Fruit fly (Drosophila melanogaster) whole organism, embryonic: ENCODE data around the gene Awh.

Source experiments
- BEAF-32 ChIP-seq: fragments of 200-800 bp; sonication (Bioruptor generic); optimal IDR thresholded peaks from 3 replicates; lab custom pipeline; 2017; ENCODE audit warnings: missing biosample characterization, missing genetic modification characterization, mild to moderate bottlenecking, moderate library complexity, missing genetic modification reagents
- Bgb ChIP-seq: fragments of 200-800 bp; sonication (Bioruptor generic); IDR thresholded peaks from 2 replicates; pipeline ENCODE4 v1.3.6; 2022; ENCODE audit warnings: missing biosample characterization, missing genetic modification characterization; ENCODE audit not compliant: partially characterized antibody
- Blimp-1 ChIP-seq: fragments of 200-800 bp; sonication (Bioruptor generic); optimal IDR thresholded peaks from 3 replicates; lab custom pipeline; 2018; ENCODE audit warnings: missing biosample characterization, missing genetic modification characterization, mild to moderate bottlenecking, moderate library complexity, missing genetic modification reagents
- CG11456 ChIP-seq: fragments of 200-800 bp; sonication (Bioruptor generic); IDR thresholded peaks from 3 replicates; pipeline ENCODE4 v1.3.6; 2022; ENCODE audit warnings: missing biosample characterization, missing genetic modification characterization
- CG11560 ChIP-seq: fragments of 200-800 bp; sonication (Bioruptor generic); IDR thresholded peaks from 3 replicates; pipeline ENCODE4 v1.3.6; 2022; ENCODE audit warnings: missing biosample characterization, missing genetic modification characterization
- CG11723 ChIP-seq: fragments of 200-800 bp; sonication (Bioruptor generic); optimal IDR thresholded peaks from 2 replicates; lab custom pipeline; 2017; ENCODE audit warnings: missing biosample characterization, mild to moderate bottlenecking, missing genetic modification characterization
- CG12219 ChIP-seq: fragments of 200-800 bp; sonication (Bioruptor generic); optimal IDR thresholded peaks from 3 replicates; lab custom pipeline; 2018; ENCODE audit warnings: missing biosample characterization, mild to moderate bottlenecking, missing genetic modification characterization
- CG13894 ChIP-seq: fragments of 200-800 bp; sonication (Bioruptor generic); optimal IDR thresholded peaks from 3 replicates; lab custom pipeline; 2018; ENCODE audit warnings: missing biosample characterization, mild to moderate bottlenecking, missing genetic modification characterization, moderate library complexity
- CG15514 ChIP-seq: fragments of 200-800 bp; sonication (Bioruptor generic); optimal IDR thresholded peaks from 3 replicates; lab custom pipeline; 2017; ENCODE audit warnings: missing biosample characterization, missing genetic modification characterization, mild to moderate bottlenecking, moderate library complexity, missing genetic modification reagents
- CG1603 ChIP-seq: fragments of 200-800 bp; sonication (Bioruptor generic); optimal IDR thresholded peaks from 2 replicates; lab custom pipeline; 2019; ENCODE audit warnings: missing biosample characterization, mild to moderate bottlenecking, missing genetic modification characterization, moderate library complexity
- CG2678 ChIP-seq: fragments of 200-800 bp; sonication (Bioruptor generic); optimal IDR thresholded peaks from 3 replicates; lab custom pipeline; 2019; ENCODE audit warnings: missing biosample characterization, mild to moderate bottlenecking, missing genetic modification characterization, moderate library complexity
- CG31388 ChIP-seq: fragments of 200-800 bp; sonication (Bioruptor generic); optimal IDR thresholded peaks from 2 replicates; lab custom pipeline; 2016; ENCODE audit warnings: missing biosample characterization, missing genetic modification characterization
- CG33213 ChIP-seq: fragments of 200-800 bp; sonication (Bioruptor generic); optimal IDR thresholded peaks from 3 replicates; lab custom pipeline; 2016; ENCODE audit warnings: missing biosample characterization, missing genetic modification characterization
- CG3726 ChIP-seq: fragments of 200-800 bp; sonication (Bioruptor generic); IDR thresholded peaks from 3 replicates; pipeline ENCODE4, ENCODE4 v1.3.6; 2022; ENCODE audit warnings: missing biosample characterization, missing genetic modification characterization
- CG3847 ChIP-seq: fragments of 200-800 bp; sonication (Bioruptor generic); IDR thresholded peaks from 2 replicates; pipeline ENCODE4 v1.3.6; 2022; ENCODE audit warnings: missing biosample characterization, missing genetic modification characterization
- CG5180 ChIP-seq: fragments of 200-800 bp; sonication (Bioruptor generic); optimal IDR thresholded peaks from 3 replicates; lab custom pipeline; 2017; ENCODE audit warnings: missing biosample characterization, missing genetic modification characterization, mild to moderate bottlenecking, moderate library complexity, missing genetic modification reagents
- CG9609 ChIP-seq: fragments of 200-800 bp; sonication (Bioruptor generic); optimal IDR thresholded peaks from 3 replicates; lab custom pipeline; 2016; ENCODE audit warnings: missing biosample characterization, missing genetic modification characterization
- CG9932 ChIP-seq: fragments of 200-800 bp; sonication (Bioruptor generic); IDR thresholded peaks from 2 replicates; pipeline ENCODE4 v1.3.6; 2022; ENCODE audit warnings: missing biosample characterization, missing genetic modification characterization
- Dll ChIP-seq: fragments of 200-800 bp; sonication (Bioruptor generic); IDR thresholded peaks from 4 replicates; pipeline ENCODE4 v1.3.6; 2022; ENCODE audit warnings: missing biosample characterization, missing genetic modification characterization; ENCODE audit not compliant: partially characterized antibody
- Dp ChIP-seq: fragments of 200-800 bp; sonication (Bioruptor generic); optimal IDR thresholded peaks from 2 replicates; lab custom pipeline; 2018; ENCODE audit warnings: missing biosample characterization, mild to moderate bottlenecking, missing genetic modification characterization, moderate library complexity
- Elba2 ChIP-seq: fragments of 200-800 bp; sonication (Bioruptor generic); optimal IDR thresholded peaks from 3 replicates; lab custom pipeline; 2016; ENCODE audit warnings: missing biosample characterization, missing genetic modification characterization
- Ets97D ChIP-seq: fragments of 200-800 bp; sonication (Bioruptor generic); optimal IDR thresholded peaks from 3 replicates; lab custom pipeline; 2016; ENCODE audit warnings: missing biosample characterization, missing genetic modification characterization
- Gug ChIP-seq: fragments of 200-800 bp; sonication (Bioruptor generic); IDR thresholded peaks from 4 replicates; pipeline ENCODE4 v1.3.6; 2022; ENCODE audit warnings: missing biosample characterization, missing genetic modification characterization
- HLH4C ChIP-seq: fragments of 200-800 bp; sonication (Bioruptor generic); IDR thresholded peaks from 3 replicates; pipeline ENCODE4 v1.3.6; 2022; ENCODE audit warnings: missing biosample characterization, missing genetic modification characterization; ENCODE audit not compliant: partially characterized antibody
- Neu2 ChIP-seq: fragments of 200-800 bp; sonication (Bioruptor generic); optimal IDR thresholded peaks from 3 replicates; lab custom pipeline; 2016; ENCODE audit warnings: missing biosample characterization, missing genetic modification characterization, borderline replicate concordance
- Nf-YC ChIP-seq: fragments of 200-800 bp; optimal IDR thresholded peaks from 3 replicates; lab custom pipeline; 2019; ENCODE audit warnings: missing biosample characterization, mild to moderate bottlenecking, missing genetic modification characterization, moderate library complexity
- Optix ChIP-seq: fragments of 200-800 bp; sonication (Bioruptor generic); IDR thresholded peaks from 3 replicates; pipeline ENCODE4 v1.3.6; 2022; ENCODE audit warnings: missing biosample characterization, missing genetic modification characterization
- Sry-β ChIP-seq: fragments of 200-800 bp; sonication (Bioruptor generic); optimal IDR thresholded peaks from 2 replicates; lab custom pipeline; 2018; ENCODE audit warnings: missing biosample characterization, mild to moderate bottlenecking, missing genetic modification characterization, moderate library complexity
- Trl ChIP-seq, 3 experiments: fragments of >200 bp in 2 of 3; fragments of 200-800 bp in 1 of 3; sonication (Bioruptor generic) in 1 of 3; optimal IDR thresholded peaks; 2 replicates in 1 of 3; 3 replicates in 2 of 3; lab custom pipeline; 2016 to 2017; ENCODE audit warnings: missing biosample characterization in 1 of 3, missing genetic modification characterization in 1 of 3
- Xrp1 ChIP-seq: fragments of 200-800 bp; sonication (Bioruptor generic); IDR thresholded peaks from 2 replicates; pipeline ENCODE4 v1.3.6; 2022; ENCODE audit warnings: missing biosample characterization, missing genetic modification characterization
- ash1 ChIP-seq: fragments of 200-800 bp; sonication (Bioruptor generic); optimal IDR thresholded peaks from 2 replicates; lab custom pipeline; 2018; ENCODE audit warnings: missing biosample characterization, mild to moderate bottlenecking, missing genetic modification characterization
- bcd ChIP-seq: fragments of 200-800 bp; sonication (Bioruptor generic); optimal IDR thresholded peaks from 2 replicates; lab custom pipeline; 2017; ENCODE audit warnings: missing biosample characterization, mild to moderate bottlenecking, missing genetic modification characterization
- bigmax ChIP-seq: fragments of 200-800 bp; sonication (Bioruptor generic); optimal IDR thresholded peaks from 2 replicates; lab custom pipeline; 2018; ENCODE audit warnings: missing biosample characterization, mild to moderate bottlenecking, missing genetic modification characterization
- cas ChIP-seq: fragments of 200-800 bp; sonication (Bioruptor generic); IDR thresholded peaks from 2 replicates; pipeline ENCODE4 v1.3.6; 2022; ENCODE audit warnings: missing biosample characterization, missing genetic modification characterization
- dan ChIP-seq: fragments of 200-800 bp; sonication (Bioruptor generic); IDR thresholded peaks from 2 replicates; pipeline ENCODE4 v1.3.6; 2022; ENCODE audit warnings: missing biosample characterization, missing genetic modification characterization
- disco-r ChIP-seq: fragments of 200-800 bp; sonication (Bioruptor generic); optimal IDR thresholded peaks from 2 replicates; lab custom pipeline; 2016; ENCODE audit warnings: missing biosample characterization, missing genetic modification characterization
- dm ChIP-seq: fragments of 200-800 bp; sonication (Bioruptor generic); optimal IDR thresholded peaks from 3 replicates; lab custom pipeline; 2016; ENCODE audit warnings: missing biosample characterization, missing genetic modification characterization
- emc ChIP-seq: fragments of 200-800 bp; sonication (Bioruptor generic); optimal IDR thresholded peaks from 2 replicates; lab custom pipeline; 2016; ENCODE audit warnings: missing biosample characterization, missing genetic modification characterization
- fd102C ChIP-seq: fragments of 200-800 bp; sonication (Bioruptor generic); optimal IDR thresholded peaks from 2 replicates; lab custom pipeline; 2018; ENCODE audit warnings: missing biosample characterization, mild to moderate bottlenecking, missing genetic modification characterization, moderate library complexity
- gem ChIP-seq: fragments of 200-800 bp; sonication (Bioruptor generic); optimal IDR thresholded peaks from 2 replicates; lab custom pipeline; 2019; ENCODE audit warnings: missing biosample characterization, mild to moderate bottlenecking, missing genetic modification characterization, moderate library complexity
- hb ChIP-seq: fragments of 200-800 bp; sonication (Bioruptor generic); IDR thresholded peaks from 3 replicates; pipeline ENCODE4 v1.3.6; 2022; ENCODE audit warnings: missing biosample characterization, missing genetic modification characterization; ENCODE audit not compliant: partially characterized antibody
- hkb ChIP-seq, 2 experiments: fragments of 200-800 bp in 1 of 2; fragments of >200 bp in 1 of 2; sonication (Bioruptor generic) in 1 of 2; IDR thresholded peaks in 1 of 2; optimal IDR thresholded peaks in 1 of 2; 2 replicates each; pipeline versions ENCODE4 v1.3.6 to Lab custom; 2017 to 2022; ENCODE audit warnings: missing biosample characterization in 1 of 2, missing genetic modification characterization in 1 of 2
- jumu ChIP-seq: fragments of 200-800 bp; sonication (Bioruptor generic); optimal IDR thresholded peaks from 3 replicates; lab custom pipeline; 2016; ENCODE audit warnings: missing biosample characterization, missing genetic modification characterization
- otp ChIP-seq: fragments of 200-800 bp; sonication (Bioruptor generic); IDR thresholded peaks from 3 replicates; pipeline ENCODE4, ENCODE4 v1.3.6; 2022; ENCODE audit warnings: missing biosample characterization, missing genetic modification characterization
- pan ChIP-seq, 4 experiments: fragments of >200 bp in 3 of 4; fragments of 200-800 bp in 1 of 4; sonication (Bioruptor generic) in 1 of 4; optimal IDR thresholded peaks in 3 of 4; IDR thresholded peaks in 1 of 4; 2 replicates each; pipeline versions ENCODE4 v1.3.6 to Lab custom; 2017 to 2022; ENCODE audit warnings: missing biosample characterization in 2 of 4, missing genetic modification characterization in 2 of 4, mixed read lengths in 1 of 4
- pho ChIP-seq: fragments of 200-800 bp; sonication (Bioruptor generic); optimal IDR thresholded peaks from 2 replicates; lab custom pipeline; 2016; ENCODE audit warnings: missing biosample characterization, missing genetic modification characterization
- shn ChIP-seq: fragments of 200-800 bp; sonication (Bioruptor generic); optimal IDR thresholded peaks from 3 replicates; lab custom pipeline; 2016; ENCODE audit warnings: missing biosample characterization, missing genetic modification characterization
- slbo ChIP-seq: fragments of 200-800 bp; sonication (Bioruptor generic); IDR thresholded peaks from 2 replicates; pipeline ENCODE4 v1.3.6; 2022; ENCODE audit warnings: missing biosample characterization, missing genetic modification characterization
- tin ChIP-seq: fragments of 200-800 bp; sonication (Bioruptor generic); optimal IDR thresholded peaks from 3 replicates; lab custom pipeline; 2016; ENCODE audit warnings: missing biosample characterization, missing genetic modification characterization

Gene Awh

DNA sequence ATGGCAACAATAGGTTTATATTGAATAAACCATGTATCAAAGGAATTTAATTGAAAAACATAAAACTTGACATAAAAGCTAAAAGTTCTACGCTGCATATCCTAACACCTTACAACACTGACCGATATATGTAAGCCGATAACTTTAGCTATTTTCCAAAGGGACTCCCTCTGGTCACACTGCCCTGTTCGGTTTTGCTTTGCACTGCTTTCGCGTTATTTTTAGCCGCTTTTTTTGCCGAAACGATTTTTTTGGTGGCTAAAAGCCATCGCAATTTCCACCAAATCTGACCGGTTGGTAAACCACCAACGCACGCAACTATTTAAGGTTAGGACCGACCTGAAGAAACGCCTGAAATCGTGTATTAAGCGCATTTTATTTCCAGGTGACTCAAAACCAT is 34.9 kb upstream of the Awh start, which contains the start of the genes CG32263 and PIG-B (continued):
- no peak for TF ChIP-seq shn (GFP tag; lab: Kevin White, UChicago)
- TF ChIP-seq dm (GFP tag; lab: Kevin White, UChicago) = peak; percentile 21
- TF ChIP-seq CG12219 (GFP tag; lab: Kevin White, UChicago) = no peak
- no peak for TF ChIP-seq hb (GFP tag; lab: Robert Waterston, UW)
- TF ChIP-seq CG11560 = no peak
- no peak for TF ChIP-seq CG3726 (GFP tag; lab: Robert Waterston, UW)
- no peak for TF ChIP-seq CG9609 (GFP tag; lab: Kevin White, UChicago)
- no peak for TF ChIP-seq Xrp1
- no peak for TF ChIP-seq Gug (GFP tag; lab: Robert Waterston, UW)
- no peak for TF ChIP-seq cas (GFP tag; lab: Robert Waterston, UW)
- peak; percentile 57 for TF ChIP-seq CG3847
- TF ChIP-seq Dp (GFP tag; lab: Kevin White, UChicago) = peak; percentile 47
- TF ChIP-seq emc (GFP tag; lab: Kevin White, UChicago) = no peak
- peak; percentile 1 for TF ChIP-seq Sry-β (GFP tag; lab: Kevin White, UChicago)
- no peak for TF ChIP-seq bcd (GFP tag; lab: Kevin White, UChicago)
- peak; percentile 39 for TF ChIP-seq CG9932 (GFP tag; lab: Robert Waterston, UW)
- TF ChIP-seq Trl (optimal IDR thresholded peaks at IDR 0.05; lab: Kevin White, UChicago) = no peak
- TF ChIP-seq Trl (GFP tag; optimal IDR thresholded peaks at IDR 0.05; lab: Kevin White, UChicago) = no peak
- no peak for TF ChIP-seq tin
- no peak for TF ChIP-seq CG31388 (GFP tag; lab: Kevin White, UChicago)
- TF ChIP-seq CG2678 (tag; lab: Kevin White, UChicago) = no peak
- peak; percentile 63 for TF ChIP-seq Ets97D
- no peak for TF ChIP-seq ash1 (GFP tag; lab: Kevin White, UChicago)
- peak; percentile 6 for TF ChIP-seq pho (GFP tag; lab: Kevin White, UChicago)
- TF ChIP-seq fd102C (GFP tag; lab: Kevin White, UChicago) = no peak
- no peak for TF ChIP-seq Nf-YC
- no peak for TF ChIP-seq Neu2 (GFP tag; lab: Kevin White, UChicago)
- TF ChIP-seq dan (GFP tag; lab: Robert Waterston, UW) = no peak
- TF ChIP-seq pan (optimal IDR thresholded peaks at IDR 0.05; lab: Kevin White, UChicago) = no peak
- TF ChIP-seq pan (GFP tag; optimal IDR thresholded peaks at IDR 0.05 in 1 of 2, IDR thresholded peaks at IDR 0.05 in 1 of 2) = no peak
- TF ChIP-seq CG11723 (GFP tag; lab: Kevin White, UChicago) = no peak
- TF ChIP-seq Elba2 (GFP tag; lab: Kevin White, UChicago) = no peak
- no peak for TF ChIP-seq otp (GFP tag; lab: Robert Waterston, UW)
- TF ChIP-seq BEAF-32 (GFP tag; lab: Kevin White, UChicago) = peak; percentile 53
- peak; percentile 42 for TF ChIP-seq CG15514 (GFP tag; lab: Kevin White, UChicago)
- TF ChIP-seq CG33213 (GFP tag; lab: Kevin White, UChicago) = peak; percentile 41
- peak; percentile 79 for TF ChIP-seq Bgb
- TF ChIP-seq HLH4C (GFP tag; lab: Robert Waterston, UW) = peak; percentile 66
- TF ChIP-seq gem (tag; lab: Kevin White, UChicago) = no peak
- TF ChIP-seq Dll (GFP tag; lab: Robert Waterston, UW) = peak; percentile 69; the same call in 3 of the 4 replicates
- no peak for TF ChIP-seq Blimp-1
- no peak for TF ChIP-seq Optix (GFP tag; lab: Robert Waterston, UW)
- peak; percentile 87 for TF ChIP-seq bigmax (GFP tag; lab: Kevin White, UChicago)
- TF ChIP-seq slbo (GFP tag; lab: Robert Waterston, UW) = no peak
- TF ChIP-seq CG11456 (GFP tag; lab: Robert Waterston, UW) = no peak
- peak; percentile 45 for TF ChIP-seq jumu (GFP tag; lab: Kevin White, UChicago)
- TF ChIP-seq CG13894 (tag; lab: Kevin White, UChicago) = no peak
- TF ChIP-seq hkb (optimal IDR thresholded peaks at IDR 0.05; lab: Kevin White, UChicago) = peak; percentile 43
- TF ChIP-seq hkb (GFP tag; IDR thresholded peaks at IDR 0.05; lab: Robert Waterston, UW) = no peak
- TF ChIP-seq CG1603 (tag; lab: Kevin White, UChicago) = peak; percentile 47
- no peak for TF ChIP-seq disco-r (GFP tag; lab: Kevin White, UChicago)
- no peak for TF ChIP-seq CG5180 (GFP tag; lab: Kevin White, UChicago)
